Worm (Caenorhabditis elegans): ENCODE results near the gene nhr-152.

ce11 chrV:7734909-7735308 is 48.8 kb downstream of the nhr-152 start, which contains the start of gene clic-1:
- TF ChIP-seq klf-2 (GFP tag; conservative IDR thresholded peaks at IDR 0.05) (no peak), ztf-23 (GFP tag; IDR thresholded peaks at IDR 0.05) (peak; percentile 62), med-1 (GFP tag; optimal IDR thresholded peaks at IDR 0.05; ENCODE audit: insufficient read depth) (no peak), ref-1 (GFP tag; conservative IDR thresholded peaks at IDR 0.05) (no peak), flt-1 (GFP tag; IDR thresholded peaks at IDR 0.05) (peak; percentile 41; the same call in 1 of the 2 replicates), T22C8.4 (GFP tag; IDR thresholded peaks at IDR 0.05) (no peak), ztf-29 (GFP tag; IDR thresholded peaks at IDR 0.05) (no peak), tab-1 (GFP tag; IDR thresholded peaks at IDR 0.05) (no peak), cog-1 (tag; optimal IDR thresholded peaks at IDR 0.05) (peak; percentile 42)

All from whole organism, midembryonic.